Worm (Caenorhabditis elegans) whole organism, midembryonic: Measurements from ENCODE around the gene ilys-1.

ENCODE experiments used
- T22C8.4 ChIP-seq: fragments of 200-800 bp; sonication (Bioruptor generic); IDR thresholded peaks from 2 replicates; pipeline ENCODE4 v1.3.6; 2022; ENCODE audit warnings: missing genetic modification characterization, missing compliant biosample characterization
- cog-1 ChIP-seq: sonication (generic microtip); optimal IDR thresholded peaks from 2 replicates; lab custom pipeline; 2016; ENCODE audit warnings: missing genetic modification characterization, missing compliant biosample characterization
- flt-1 ChIP-seq: fragments of 200-800 bp; sonication (Bioruptor generic); IDR thresholded peaks from 2 replicates; pipeline ENCODE4 v1.3.6; 2022; ENCODE audit warnings: missing genetic modification characterization, missing compliant biosample characterization
- klf-2 ChIP-seq: fragments of 200-800 bp; sonication (Bioruptor generic); conservative IDR thresholded peaks from 2 replicates; pipeline ENCODE4 v1.3.6; 2022; ENCODE audit warnings: missing genetic modification reagents, missing genetic modification characterization, missing compliant biosample characterization
- med-1 ChIP-seq: sonication (generic microtip); optimal IDR thresholded peaks from 2 replicates; lab custom pipeline; 2017; ENCODE audit warnings: missing genetic modification characterization, mild to moderate bottlenecking, missing compliant biosample characterization, antibody characterized with exemption, missing genetic modification reagents; ENCODE audit not compliant: insufficient read depth
- ref-1 ChIP-seq: fragments of 200-800 bp; sonication (Bioruptor generic); conservative IDR thresholded peaks from 2 replicates; pipeline ENCODE4 v1.3.6; 2022; ENCODE audit warnings: missing genetic modification reagents, missing genetic modification characterization, missing compliant biosample characterization
- tab-1 ChIP-seq: fragments of 200-800 bp; sonication (Bioruptor generic); IDR thresholded peaks from 2 replicates; pipeline ENCODE4 v1.3.6; 2022; ENCODE audit warnings: missing genetic modification characterization, missing compliant biosample characterization
- ztf-23 ChIP-seq: fragments of 200-800 bp; sonication (Bioruptor generic); IDR thresholded peaks from 2 replicates; pipeline ENCODE4 v1.3.6; 2022; ENCODE audit warnings: missing genetic modification reagents, missing genetic modification characterization, missing compliant biosample characterization
- ztf-29 ChIP-seq: fragments of 200-800 bp; sonication (Bioruptor generic); IDR thresholded peaks from 2 replicates; pipeline ENCODE4 v1.3.6; 2022; ENCODE audit warnings: missing genetic modification reagents, missing genetic modification characterization, missing compliant biosample characterization

Gene ilys-1

ce11 chrIV:2476386-2476785 is 6.2 kb downstream of the ilys-1 start, which contains the start of gene grd-16:
Gene grd-16 (plus strand): TSS chrIV:2476686.
- TF ChIP-seq ref-1 (GFP tag; lab: Robert Waterston, UW) (no peak), cog-1 (tag; lab: Kevin White, UChicago) (no peak), tab-1 (no peak), flt-1 (GFP tag; lab: Robert Waterston, UW) (no peak), ztf-23 (no peak)

ce11 chrIV:2481955-2482354 is 11.7 kb downstream of the ilys-1 start, which contains the start of gene Y69A2AL.2:
Gene Y69A2AL.2 (plus strand): TSS chrIV:2482255.
- TF ChIP-seq ztf-23 (no peak), ztf-29 (GFP tag; lab: Robert Waterston, UW) (no peak), cog-1 (tag; lab: Kevin White, UChicago) (no peak), ref-1 (GFP tag; lab: Robert Waterston, UW) (no peak), tab-1 (no peak), flt-1 (GFP tag; lab: Robert Waterston, UW) (no peak), med-1 (no peak), klf-2 (GFP tag; lab: Robert Waterston, UW) (no peak), T22C8.4 (GFP tag; lab: Robert Waterston, UW) (no peak)

- TF ChIP-seq flt-1 (GFP tag; lab: Robert Waterston, UW) (no peak), ztf-23 (no peak), klf-2 (GFP tag; lab: Robert Waterston, UW) (no peak), cog-1 (tag; lab: Kevin White, UChicago) (no peak), T22C8.4 (GFP tag; lab: Robert Waterston, UW) (no peak), ztf-29 (GFP tag; lab: Robert Waterston, UW) (no peak), ref-1 (GFP tag; lab: Robert Waterston, UW) (no peak), tab-1 (no peak), med-1 (no peak)
These were observed 18.3 kb downstream of the ilys-1 start, which contains the start of gene Y69A2AR.19 for ce11 chrIV:2488520-2488919. Gene Y69A2AR.19 (plus strand): TSS chrIV:2488820.

- TF ChIP-seq tab-1: no peak
- TF ChIP-seq med-1: no peak
- TF ChIP-seq ztf-29 (GFP tag; lab: Robert Waterston, UW): no peak
- TF ChIP-seq ztf-23: no peak
- TF ChIP-seq klf-2 (GFP tag; lab: Robert Waterston, UW): no peak
These were observed 25.0 kb downstream of the ilys-1 start, which contains the start of the genes ccdc-12 and Y69A2AR.18 for ce11 chrIV:2495118-2495785. Gene ccdc-12 (minus strand): TSS chrIV:2495174. Gene Y69A2AR.18 (plus strand): TSS chrIV:2495735.

ce11 chrIV:2496084-2496483 is 25.9 kb downstream of the ilys-1 start:
- TF ChIP-seq cog-1 (tag; lab: Kevin White, UChicago): no peak
- TF ChIP-seq ztf-29 (GFP tag; lab: Robert Waterston, UW): no peak
- no peak for TF ChIP-seq ref-1 (GFP tag; lab: Robert Waterston, UW)
- TF ChIP-seq flt-1 (GFP tag; lab: Robert Waterston, UW): no peak
- TF ChIP-seq T22C8.4 (GFP tag; lab: Robert Waterston, UW): no peak
- no peak for TF ChIP-seq tab-1
- no peak for TF ChIP-seq klf-2 (GFP tag; lab: Robert Waterston, UW)
- no peak for TF ChIP-seq med-1
- TF ChIP-seq ztf-23: no peak

- TF ChIP-seq tab-1 (no peak), med-1 (no peak), ztf-29 (GFP tag; lab: Robert Waterston, UW) (no peak)
These were observed 27.5 kb downstream of the ilys-1 start, which contains the start of gene Y69A2AR.16 for ce11 chrIV:2497615-2498183. Gene Y69A2AR.16 (plus strand): TSS chrIV:2497803.

ce11 chrIV:2507824-2508223 is 37.6 kb downstream of the ilys-1 start, which contains the start of gene Y69A2AR.22:
Gene Y69A2AR.22 (minus strand): TSS chrIV:2507924.
- TF ChIP-seq ztf-29 (GFP tag; lab: Robert Waterston, UW) (no peak), cog-1 (tag; lab: Kevin White, UChicago) (no peak), T22C8.4 (GFP tag; lab: Robert Waterston, UW) (no peak), med-1 (no peak)
